Worm (Caenorhabditis elegans) whole organism, mixed stage, embryonic: Measurements from ENCODE around the gene cng-2.
A peak's percentile ranks its signal among the peaks of the same experiment; 100 is the strongest.

Experiments
- M03D4.4 ChIP-seq: sonication (generic microtip); optimal IDR thresholded peaks from 2 replicates; lab custom pipeline; 2017; ENCODE audit warnings: mild to moderate bottlenecking, missing genetic modification characterization, missing compliant biosample characterization
- bed-3 ChIP-seq: fragments of 200-800 bp; sonication (Bioruptor generic); optimal IDR thresholded peaks from 3 replicates; lab custom pipeline; 2018; ENCODE audit warnings: mild to moderate bottlenecking, missing genetic modification characterization, moderate library complexity, missing compliant biosample characterization
- blmp-1 ChIP-seq: fragments of 150-350 bp; optimal IDR thresholded peaks from 2 replicates; lab custom pipeline; 2014; ENCODE audit warnings: missing biosample characterization, missing genetic modification characterization
- ceh-39 ChIP-seq: fragments of 150-350 bp; optimal IDR thresholded peaks from 2 replicates; lab custom pipeline; 2014; ENCODE audit warnings: missing biosample characterization, missing genetic modification characterization
- ceh-43 ChIP-seq: fragments of 200-800 bp; sonication (Bioruptor generic); optimal IDR thresholded peaks from 2 replicates; lab custom pipeline; 2018; ENCODE audit warnings: mild to moderate bottlenecking, missing genetic modification characterization, moderate library complexity, missing compliant biosample characterization
- ceh-83 ChIP-seq: fragments of 200-800 bp; sonication (Bioruptor generic); optimal IDR thresholded peaks from 2 replicates; lab custom pipeline; 2018; ENCODE audit warnings: mild to moderate bottlenecking, missing genetic modification characterization, missing compliant biosample characterization
- ces-1 ChIP-seq: fragments of 150-350 bp; optimal IDR thresholded peaks from 2 replicates; lab custom pipeline; 2014; ENCODE audit warnings: missing biosample characterization, missing genetic modification reagents, missing genetic modification characterization
- cnd-1 ChIP-seq: fragments of 200-800 bp; sonication (Bioruptor generic); optimal IDR thresholded peaks from 2 replicates; lab custom pipeline; 2018; ENCODE audit warnings: mild to moderate bottlenecking, missing genetic modification characterization, missing compliant biosample characterization
- drap-1 ChIP-seq: fragments of 200-800 bp; sonication (Bioruptor generic); optimal IDR thresholded peaks from 3 replicates; lab custom pipeline; 2018; ENCODE audit warnings: mild to moderate bottlenecking, missing genetic modification characterization, missing compliant biosample characterization
- elt-1 ChIP-seq: sonication (generic microtip); optimal IDR thresholded peaks from 2 replicates; lab custom pipeline; 2017; ENCODE audit warnings: missing genetic modification characterization, mild to moderate bottlenecking, missing compliant biosample characterization, antibody characterized with exemption, moderate library complexity, borderline replicate concordance; ENCODE audit not compliant: insufficient read depth
- elt-3 ChIP-seq: fragments of 150-350 bp; optimal IDR thresholded peaks from 2 replicates; lab custom pipeline; 2014; ENCODE audit warnings: missing biosample characterization, missing genetic modification characterization
- flh-1 ChIP-seq: fragments of 200-800 bp; sonication (Bioruptor generic); optimal IDR thresholded peaks from 2 replicates; lab custom pipeline; 2018; ENCODE audit warnings: mild to moderate bottlenecking, missing genetic modification characterization, moderate library complexity, missing compliant biosample characterization
- ham-2 ChIP-seq: fragments of 200-800 bp; sonication (Bioruptor generic); optimal IDR thresholded peaks from 2 replicates; lab custom pipeline; 2018; ENCODE audit warnings: mild to moderate bottlenecking, missing genetic modification characterization, missing compliant biosample characterization
- hlh-1 ChIP-seq: fragments of 150-350 bp; optimal IDR thresholded peaks from 2 replicates; lab custom pipeline; 2014; ENCODE audit warnings: missing biosample characterization, missing genetic modification reagents, missing genetic modification characterization
- lin-13 ChIP-seq: fragments of 150-350 bp; optimal IDR thresholded peaks from 2 replicates; lab custom pipeline; 2014; ENCODE audit warnings: missing biosample characterization, missing genetic modification characterization
- lin-32 ChIP-seq: fragments of 200-800 bp; sonication (Bioruptor generic); optimal IDR thresholded peaks from 2 replicates; lab custom pipeline; 2018; ENCODE audit warnings: mild to moderate bottlenecking, missing genetic modification characterization, missing compliant biosample characterization
- lsy-2 ChIP-seq: fragments of 150-350 bp; optimal IDR thresholded peaks from 2 replicates; lab custom pipeline; 2014; ENCODE audit warnings: missing biosample characterization, missing genetic modification characterization
- mab-5 ChIP-seq: fragments of 150-350 bp; optimal IDR thresholded peaks from 2 replicates; lab custom pipeline; 2014; ENCODE audit warnings: missing biosample characterization, missing genetic modification characterization
- mep-1 ChIP-seq: fragments of 150-350 bp; optimal IDR thresholded peaks from 2 replicates; lab custom pipeline; 2017; ENCODE audit warnings: missing biosample characterization, missing genetic modification reagents, missing genetic modification characterization, inconsistent platforms
- mls-2 ChIP-seq: sonication (generic microtip); optimal IDR thresholded peaks from 2 replicates; lab custom pipeline; 2016; ENCODE audit warnings: mild to moderate bottlenecking, missing genetic modification characterization, moderate library complexity, missing compliant biosample characterization
- nhr-12 ChIP-seq: fragments of 150-350 bp; optimal IDR thresholded peaks from 2 replicates; lab custom pipeline; 2014; ENCODE audit warnings: missing biosample characterization, missing genetic modification characterization
- nhr-2 ChIP-seq: fragments of 150-350 bp; optimal IDR thresholded peaks from 2 replicates; lab custom pipeline; 2014; ENCODE audit warnings: missing biosample characterization, missing genetic modification characterization
- nhr-237 ChIP-seq: fragments of 150-350 bp; optimal IDR thresholded peaks from 2 replicates; lab custom pipeline; 2014; ENCODE audit warnings: missing biosample characterization, missing genetic modification characterization
- nhr-28 ChIP-seq: fragments of 150-350 bp; optimal IDR thresholded peaks from 2 replicates; lab custom pipeline; 2014; ENCODE audit warnings: missing biosample characterization, missing genetic modification characterization
- nhr-76 ChIP-seq: sonication (generic microtip); optimal IDR thresholded peaks from 2 replicates; lab custom pipeline; 2017; ENCODE audit warnings: missing biosample characterization, missing genetic modification characterization
- pha-4 ChIP-seq: fragments of 150-350 bp; optimal IDR thresholded peaks from 2 replicates; lab custom pipeline; 2018; ENCODE audit warnings: missing biosample characterization, missing genetic modification reagents, missing genetic modification characterization
- sem-2 ChIP-seq: fragments of 200-800 bp; sonication (Bioruptor generic); optimal IDR thresholded peaks from 2 replicates; lab custom pipeline; 2018; ENCODE audit warnings: mild to moderate bottlenecking, missing genetic modification characterization, missing compliant biosample characterization
- snpc-4 ChIP-seq: fragments of 150-350 bp; optimal IDR thresholded peaks from 2 replicates; lab custom pipeline; 2014; ENCODE audit warnings: missing biosample characterization, missing genetic modification characterization
- sptf-1 ChIP-seq: sonication (generic microtip); optimal IDR thresholded peaks from 2 replicates; lab custom pipeline; 2017; ENCODE audit warnings: mild to moderate bottlenecking, missing genetic modification characterization, moderate library complexity, missing compliant biosample characterization
- tbx-8 ChIP-seq: fragments of 200-800 bp; sonication (Bioruptor generic); optimal IDR thresholded peaks from 2 replicates; lab custom pipeline; 2018; ENCODE audit warnings: mild to moderate bottlenecking, missing genetic modification characterization, moderate library complexity, missing compliant biosample characterization
- unc-120 ChIP-seq: sonication (generic microtip); optimal IDR thresholded peaks from 2 replicates; lab custom pipeline; 2017; ENCODE audit warnings: missing genetic modification characterization, missing compliant biosample characterization; ENCODE audit not compliant: poor library complexity, severe bottlenecking
- unc-39 ChIP-seq: fragments of 150-350 bp; optimal IDR thresholded peaks from 2 replicates; lab custom pipeline; 2014; ENCODE audit warnings: missing biosample characterization, missing genetic modification characterization
- unc-62 ChIP-seq: fragments of 150-350 bp; optimal IDR thresholded peaks from 2 replicates; lab custom pipeline; 2014; ENCODE audit warnings: missing biosample characterization, missing genetic modification reagents, missing genetic modification characterization
- zip-8 ChIP-seq: fragments of 150-350 bp; optimal IDR thresholded peaks from 2 replicates; lab custom pipeline; 2014; ENCODE audit warnings: missing biosample characterization, missing genetic modification characterization
- ztf-11 ChIP-seq: fragments of 150-350 bp; optimal IDR thresholded peaks from 2 replicates; lab custom pipeline; 2014; ENCODE audit warnings: missing biosample characterization, missing genetic modification characterization

cng-2 gene

ce11 chrIV:2032946-2033411 is 4.0 kb upstream of the cng-2 start, which contains the start of gene cpsf-1:
cpsf-1 (minus strand) TSS chrIV:2032996.
- TF ChIP-seq cnd-1 (tag; lab: Kevin White, UChicago) (peak; percentile 37), lin-32 (GFP tag; lab: Kevin White, UChicago) (peak; percentile 3), lsy-2 (tag; lab: Kevin White, UChicago) (peak; percentile 75), lin-13 (peak; percentile 78), drap-1 (GFP tag; lab: Kevin White, UChicago) (peak; percentile 29), ceh-39 (tag; lab: Kevin White, UChicago) (peak; percentile 82), mls-2 (tag; lab: Kevin White, UChicago) (peak; percentile 46), nhr-76 (tag; lab: Kevin White, UChicago) (no peak), unc-39 (tag; lab: Kevin White, UChicago) (no peak), M03D4.4 (tag; lab: Kevin White, UChicago) (peak; percentile 60), hlh-1 (peak; percentile 44), nhr-237 (tag; lab: Kevin White, UChicago) (peak; percentile 76), flh-1 (GFP tag; lab: Kevin White, UChicago) (no peak), zip-8 (no peak), pha-4 (tag; lab: Kevin White, UChicago) (peak; percentile 92), nhr-2 (no peak), ceh-83 (GFP tag; lab: Kevin White, UChicago) (peak; percentile 67), snpc-4 (tag; lab: Kevin White, UChicago) (no peak), ces-1 (GFP tag; lab: Kevin White, UChicago) (peak; percentile 69), tbx-8 (GFP tag; lab: Kevin White, UChicago) (no peak), ceh-43 (GFP tag; lab: Kevin White, UChicago) (no peak), sptf-1 (peak; percentile 74), elt-1 (no peak), bed-3 (peak; percentile 12), mep-1 (tag; lab: Kevin White, UChicago) (peak; percentile 93), elt-3 (tag; lab: Kevin White, UChicago) (no peak)

- TF ChIP-seq nhr-12 (tag; lab: Kevin White, UChicago) (no peak), M03D4.4 (tag; lab: Kevin White, UChicago) (no peak), tbx-8 (GFP tag; lab: Kevin White, UChicago) (no peak), elt-1 (no peak), ham-2 (no peak), elt-3 (tag; lab: Kevin White, UChicago) (no peak), flh-1 (GFP tag; lab: Kevin White, UChicago) (no peak), nhr-2 (no peak), nhr-76 (tag; lab: Kevin White, UChicago) (no peak), drap-1 (GFP tag; lab: Kevin White, UChicago) (no peak), snpc-4 (tag; lab: Kevin White, UChicago) (no peak), mab-5 (tag; lab: Kevin White, UChicago) (no peak)
These were observed 506 bp downstream of the cng-2 start for ce11 chrIV:2037497-2037896.

- no peak for TF ChIP-seq elt-3 (tag; lab: Kevin White, UChicago)
- peak; percentile 57 for TF ChIP-seq drap-1 (GFP tag; lab: Kevin White, UChicago)
- TF ChIP-seq unc-120 (tag; lab: Kevin White, UChicago): peak; percentile 85
- no peak for TF ChIP-seq nhr-2
- no peak for TF ChIP-seq snpc-4 (tag; lab: Kevin White, UChicago)
- no peak for TF ChIP-seq nhr-28 (tag; lab: Kevin White, UChicago)
- no peak for TF ChIP-seq tbx-8 (GFP tag; lab: Kevin White, UChicago)
- no peak for TF ChIP-seq bed-3
- TF ChIP-seq lin-13: no peak
- TF ChIP-seq mls-2 (tag; lab: Kevin White, UChicago): peak; percentile 57
- no peak for TF ChIP-seq mab-5 (tag; lab: Kevin White, UChicago)
- TF ChIP-seq sptf-1: peak; percentile 37
- TF ChIP-seq cnd-1 (tag; lab: Kevin White, UChicago): no peak
- TF ChIP-seq nhr-76 (tag; lab: Kevin White, UChicago): no peak
- no peak for TF ChIP-seq unc-39 (tag; lab: Kevin White, UChicago)
- TF ChIP-seq nhr-12 (tag; lab: Kevin White, UChicago): no peak
- no peak for TF ChIP-seq ceh-83 (GFP tag; lab: Kevin White, UChicago)
- TF ChIP-seq M03D4.4 (tag; lab: Kevin White, UChicago): peak; percentile 54
- TF ChIP-seq lin-32 (GFP tag; lab: Kevin White, UChicago): no peak
- peak; percentile 82 for TF ChIP-seq ces-1 (GFP tag; lab: Kevin White, UChicago)
- no peak for TF ChIP-seq flh-1 (GFP tag; lab: Kevin White, UChicago)
- peak; percentile 81 for TF ChIP-seq blmp-1 (tag; lab: Kevin White, UChicago)
- no peak for TF ChIP-seq ceh-39 (tag; lab: Kevin White, UChicago)
- peak; percentile 71 for TF ChIP-seq nhr-237 (tag; lab: Kevin White, UChicago)
- peak; percentile 68 for TF ChIP-seq mep-1 (tag; lab: Kevin White, UChicago)
- peak; percentile 16 for TF ChIP-seq hlh-1
- TF ChIP-seq ceh-43 (GFP tag; lab: Kevin White, UChicago): no peak
- peak; percentile 15 for TF ChIP-seq ham-2
- no peak for TF ChIP-seq elt-1
- peak; percentile 76 for TF ChIP-seq unc-62
- TF ChIP-seq zip-8: no peak
- TF ChIP-seq ztf-11 (tag; lab: Kevin White, UChicago): no peak
- TF ChIP-seq sem-2: no peak
- peak; percentile 66 for TF ChIP-seq lsy-2 (tag; lab: Kevin White, UChicago)
- TF ChIP-seq pha-4 (tag; lab: Kevin White, UChicago): no peak
These were observed 11.8 kb downstream of the cng-2 start for ce11 chrIV:2048839-2049238.
